Fruit fly (Drosophila melanogaster): ENCODE data around the gene crp.

crp gene

DNA sequence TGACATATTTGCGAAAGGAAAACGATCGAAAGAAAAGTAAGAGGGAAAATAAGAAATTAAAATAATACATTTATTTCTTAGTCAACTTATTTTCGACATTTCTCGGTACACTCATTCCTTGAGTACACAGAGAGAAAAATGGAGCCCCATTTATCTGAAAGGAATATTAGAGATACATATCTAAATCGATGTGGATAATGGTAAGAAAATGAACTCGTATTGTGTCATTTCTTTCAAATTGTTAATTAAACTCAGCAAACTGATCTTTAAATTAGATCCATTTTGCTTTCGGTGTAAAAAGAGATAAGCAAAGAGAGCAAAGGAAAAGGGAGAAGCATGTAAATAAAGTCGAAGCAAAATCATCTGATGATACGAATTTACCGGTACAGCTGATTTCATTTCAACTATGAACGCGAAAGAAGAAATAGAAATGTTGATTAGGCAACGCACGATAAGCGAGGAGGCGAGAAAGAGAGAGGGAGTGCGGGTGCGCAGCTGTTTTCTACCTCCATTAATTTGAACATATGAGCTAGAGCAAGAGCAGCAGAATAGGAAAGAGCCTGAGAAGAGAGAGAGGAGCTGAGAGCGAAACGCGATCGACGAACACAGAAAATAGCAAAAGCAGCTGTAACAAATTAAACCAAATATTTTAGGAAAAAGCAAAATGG, 1.7 kb downstream of the crp start (continued):
- TF ChIP-seq Atf3 (GFP tag; optimal IDR thresholded peaks at IDR 0.05) = peak; percentile 74
- peak; percentile 78 for TF ChIP-seq CG4282 (GFP tag; optimal IDR thresholded peaks at IDR 0.05)
- TF ChIP-seq CG5180 (GFP tag; optimal IDR thresholded peaks at IDR 0.05) = peak; percentile 48
- TF ChIP-seq Hr39 (optimal IDR thresholded peaks at IDR 0.05) = no peak
- TF ChIP-seq nom (GFP tag; optimal IDR thresholded peaks at IDR 0.05) = peak; percentile 12
- TF ChIP-seq Aef1 (GFP tag; IDR thresholded peaks at IDR 0.05) = no peak
- TF ChIP-seq Oaz (GFP tag; IDR thresholded peaks at IDR 0.05) = no peak
- TF ChIP-seq CG1792 (GFP tag; optimal IDR thresholded peaks at IDR 0.05) = peak; percentile 74
- TF ChIP-seq Six4 (GFP tag; optimal IDR thresholded peaks at IDR 0.05) = peak; percentile 91
- peak; percentile 56 for TF ChIP-seq sug (tag; optimal IDR thresholded peaks at IDR 0.05)
- no peak for TF ChIP-seq CG32532 (GFP tag; IDR thresholded peaks at IDR 0.05)
- TF ChIP-seq Hand (GFP tag; optimal IDR thresholded peaks at IDR 0.05) = peak; percentile 76
- no peak for TF ChIP-seq ttk (GFP tag; IDR thresholded peaks at IDR 0.05)
- TF ChIP-seq CG7963 (GFP tag; IDR thresholded peaks at IDR 0.05; ENCODE audit: partially characterized antibody) = no peak
- TF ChIP-seq Sry-β (GFP tag; optimal IDR thresholded peaks at IDR 0.05) = no peak
- TF ChIP-seq Atf6 (GFP tag; IDR thresholded peaks at IDR 0.05) = no peak
- TF ChIP-seq nerfin-1 (tag; optimal IDR thresholded peaks at IDR 0.05) = peak; percentile 73
- TF ChIP-seq Stat92E (GFP tag; optimal IDR thresholded peaks at IDR 0.05) = no peak
- peak; percentile 22 for TF ChIP-seq Hmx (GFP tag; optimal IDR thresholded peaks at IDR 0.05)
- TF ChIP-seq BEAF-32 (GFP tag; optimal IDR thresholded peaks at IDR 0.05) = no peak
- peak; percentile 73 for TF ChIP-seq onecut (GFP tag; IDR thresholded peaks at IDR 0.05)
- peak; percentile 65 for TF ChIP-seq CG10431 (GFP tag; optimal IDR thresholded peaks at IDR 0.05)
- TF ChIP-seq CG4617 (GFP tag; optimal IDR thresholded peaks at IDR 0.05; ENCODE audit: borderline replicate concordance) = peak; percentile 61
- peak; percentile 47 for TF ChIP-seq NC2α (GFP tag; optimal IDR thresholded peaks at IDR 0.05)
- TF ChIP-seq Ravus (GFP tag; IDR thresholded peaks at IDR 0.05) = no peak
- TF ChIP-seq Usf (GFP tag; optimal IDR thresholded peaks at IDR 0.05) = peak; percentile 74
- TF ChIP-seq Asciz (GFP tag; optimal IDR thresholded peaks at IDR 0.05) = peak; percentile 87
- no peak for TF ChIP-seq Hr78 (GFP tag; optimal IDR thresholded peaks at IDR 0.05)
- TF ChIP-seq Nf-YC (tag; optimal IDR thresholded peaks at IDR 0.05) = no peak
- TF ChIP-seq NK7.1 (GFP tag; optimal IDR thresholded peaks at IDR 0.05) = peak; percentile 50
- peak; percentile 84 to 92 for TF ChIP-seq chif (GFP tag; optimal IDR thresholded peaks at IDR 0.05)
- TF ChIP-seq CG6813 (GFP tag; optimal IDR thresholded peaks at IDR 0.05) = peak; percentile 80
- no peak for TF ChIP-seq HLH4C (GFP tag; IDR thresholded peaks at IDR 0.05; ENCODE audit: partially characterized antibody)
- TF ChIP-seq CG9609 (GFP tag; optimal IDR thresholded peaks at IDR 0.05) = peak; percentile 91
- TF ChIP-seq danr (GFP tag; IDR thresholded peaks at IDR 0.05) = no peak
- TF ChIP-seq usp (GFP tag; optimal IDR thresholded peaks at IDR 0.05) = no peak
- TF ChIP-seq CG1602 (GFP tag; optimal IDR thresholded peaks at IDR 0.05) = peak; percentile 86
- TF ChIP-seq CG33213 (GFP tag; optimal IDR thresholded peaks at IDR 0.05) = peak; percentile 82
- peak; percentile 84 for TF ChIP-seq pfk (GFP tag; optimal IDR thresholded peaks at IDR 0.05)
- TF ChIP-seq fu2 (GFP tag; optimal IDR thresholded peaks at IDR 0.05) = peak; percentile 80
- peak; percentile 77 for TF ChIP-seq CG12104 (GFP tag; optimal IDR thresholded peaks at IDR 0.05)
- peak; percentile 81 for TF ChIP-seq CG9876 (GFP tag; optimal IDR thresholded peaks at IDR 0.05)
- TF ChIP-seq CG10654 (GFP tag; optimal IDR thresholded peaks at IDR 0.05) = peak; percentile 88
- TF ChIP-seq lbe (GFP tag; optimal IDR thresholded peaks at IDR 0.05) = peak; percentile 78
- TF ChIP-seq D19A (tag; optimal IDR thresholded peaks at IDR 0.05) = peak; percentile 79
- TF ChIP-seq Sox100B (GFP tag; optimal IDR thresholded peaks at IDR 0.05) = peak; percentile 69
- no peak for TF ChIP-seq dan (GFP tag; IDR thresholded peaks at IDR 0.05)
- TF ChIP-seq gsb-n (tag; optimal IDR thresholded peaks at IDR 0.05) = peak; percentile 80
- TF ChIP-seq E2f2 (GFP tag; IDR thresholded peaks at IDR 0.05) = no peak
- TF ChIP-seq jigr1 (GFP tag; IDR thresholded peaks at IDR 0.05) = no peak

Data from whole organism, embryonic.